Worm (Caenorhabditis elegans) whole organism, young adult: ENCODE data around the gene ZK686.1.

Source experiments
- B0261.1 ChIP-seq: sonication (generic microtip); optimal IDR thresholded peaks from 2 replicates; lab custom pipeline; 2016; ENCODE audit warnings: mild to moderate bottlenecking, missing genetic modification characterization, moderate library complexity, missing compliant biosample characterization
- C17E4.6 ChIP-seq: fragments of 200-800 bp; sonication (Bioruptor generic); IDR thresholded peaks from 2 replicates; pipeline ENCODE4 v1.3.6; 2022; ENCODE audit warnings: missing genetic modification reagents, missing genetic modification characterization, missing compliant biosample characterization
- F10E7.11 ChIP-seq: sonication (generic microtip); optimal IDR thresholded peaks from 2 replicates; lab custom pipeline; 2017; ENCODE audit warnings: mild to moderate bottlenecking, missing genetic modification characterization, moderate library complexity, missing compliant biosample characterization
- F57A8.1 ChIP-seq: fragments of 200-800 bp; sonication (Bioruptor generic); optimal IDR thresholded peaks from 2 replicates; lab custom pipeline; 2018; ENCODE audit warnings: mild to moderate bottlenecking, missing genetic modification characterization, moderate library complexity, missing compliant biosample characterization
- F57C9.4 ChIP-seq: sonication (generic microtip); optimal IDR thresholded peaks from 2 replicates; lab custom pipeline; 2017; ENCODE audit warnings: mild to moderate bottlenecking, missing genetic modification characterization, missing compliant biosample characterization
- Y53F4B.3 ChIP-seq: fragments of 200-800 bp; sonication (Bioruptor generic); IDR thresholded peaks from 2 replicates; pipeline ENCODE4 v1.3.6; 2022; ENCODE audit warnings: missing genetic modification reagents, missing genetic modification characterization, missing compliant biosample characterization
- Y56A3A.18 ChIP-seq: fragments of 200-800 bp; sonication (Bioruptor generic); IDR thresholded peaks from 2 replicates; pipeline ENCODE4 v1.3.6; 2022; ENCODE audit warnings: missing genetic modification reagents, missing genetic modification characterization, missing compliant biosample characterization
- athp-1 ChIP-seq: sonication (generic microtip); optimal IDR thresholded peaks from 2 replicates; lab custom pipeline; 2017; ENCODE audit warnings: mild to moderate bottlenecking, missing genetic modification characterization, missing compliant biosample characterization
- attf-3 ChIP-seq: fragments of 200-800 bp; sonication (Bioruptor generic); conservative IDR thresholded peaks from 2 replicates; pipeline ENCODE4 v1.3.6; 2022; ENCODE audit warnings: missing genetic modification reagents, missing genetic modification characterization, missing compliant biosample characterization
- attf-6 ChIP-seq: fragments of 200-800 bp; sonication (Bioruptor generic); IDR thresholded peaks from 2 replicates; pipeline ENCODE4 v1.3.6; 2022; ENCODE audit warnings: missing genetic modification reagents, missing genetic modification characterization, missing compliant biosample characterization
- ccch-3 ChIP-seq: fragments of 200-800 bp; sonication (Bioruptor generic); optimal IDR thresholded peaks from 2 replicates; lab custom pipeline; 2018; ENCODE audit warnings: mild to moderate bottlenecking, missing genetic modification characterization, missing compliant biosample characterization
- ceh-40 ChIP-seq: fragments of 200-800 bp; sonication (Bioruptor generic); IDR thresholded peaks from 2 replicates; pipeline ENCODE4 v1.3.6; 2022; ENCODE audit warnings: missing genetic modification characterization, missing compliant biosample characterization
- chd-7 ChIP-seq: sonication (generic microtip); optimal IDR thresholded peaks from 2 replicates; lab custom pipeline; 2016; ENCODE audit warnings: mild to moderate bottlenecking, missing genetic modification characterization, moderate library complexity, missing compliant biosample characterization
- dox-1 ChIP-seq: fragments of 200-800 bp; sonication (Bioruptor generic); IDR thresholded peaks from 2 replicates; pipeline ENCODE4 v1.3.6; 2022; ENCODE audit warnings: missing genetic modification reagents, missing genetic modification characterization, missing compliant biosample characterization
- dpl-1 ChIP-seq: fragments of 150-350 bp; optimal IDR thresholded peaks from 2 replicates; lab custom pipeline; 2014; ENCODE audit warnings: missing biosample characterization, missing genetic modification reagents, missing genetic modification characterization
- egl-18 ChIP-seq: fragments of 200-800 bp; sonication (Bioruptor generic); IDR thresholded peaks from 2 replicates; pipeline ENCODE4 v1.3.6; 2022; ENCODE audit warnings: missing genetic modification reagents, missing genetic modification characterization, missing compliant biosample characterization
- ets-4 ChIP-seq: fragments of 200-800 bp; sonication (Bioruptor generic); optimal IDR thresholded peaks from 2 replicates; lab custom pipeline; 2018; ENCODE audit warnings: mild to moderate bottlenecking, missing genetic modification characterization, missing compliant biosample characterization
- gei-17 ChIP-seq: fragments of 200-800 bp; sonication (Bioruptor generic); optimal IDR thresholded peaks from 2 replicates; lab custom pipeline; 2018; ENCODE audit warnings: mild to moderate bottlenecking, missing genetic modification characterization, missing compliant biosample characterization
- hmg-1.2 ChIP-seq: fragments of 200-800 bp; sonication (Bioruptor generic); IDR thresholded peaks from 2 replicates; pipeline ENCODE4 v1.3.6; 2022; ENCODE audit warnings: missing genetic modification reagents, missing genetic modification characterization, missing compliant biosample characterization
- lag-1 ChIP-seq: fragments of 200-800 bp; sonication (Bioruptor generic); IDR thresholded peaks from 2 replicates; pipeline ENCODE4 v1.3.6; 2022; ENCODE audit warnings: missing genetic modification reagents, missing genetic modification characterization, missing compliant biosample characterization
- let-526 ChIP-seq: fragments of 200-800 bp; sonication (Bioruptor generic); IDR thresholded peaks from 2 replicates; pipeline ENCODE4 v1.3.6; 2022; ENCODE audit warnings: missing genetic modification reagents, missing genetic modification characterization, missing compliant biosample characterization
- lir-1 ChIP-seq: fragments of 200-800 bp; sonication (Bioruptor generic); conservative IDR thresholded peaks from 2 replicates; pipeline ENCODE4 v1.3.6; 2022; ENCODE audit warnings: missing genetic modification reagents, missing genetic modification characterization, missing compliant biosample characterization
- madf-3 ChIP-seq: fragments of 200-800 bp; sonication (Bioruptor generic); IDR thresholded peaks from 2 replicates; pipeline ENCODE4 v1.3.6; 2022; ENCODE audit warnings: missing genetic modification reagents, missing genetic modification characterization, missing compliant biosample characterization
- mcd-1 ChIP-seq: fragments of 200-800 bp; sonication (Bioruptor generic); IDR thresholded peaks from 2 replicates; pipeline ENCODE4 v1.3.6; 2022; ENCODE audit warnings: missing genetic modification reagents, missing genetic modification characterization, missing compliant biosample characterization
- nfya-1 ChIP-seq: sonication (generic microtip); optimal IDR thresholded peaks from 2 replicates; lab custom pipeline; 2017; ENCODE audit warnings: antibody characterized with exemption, missing compliant biosample characterization, missing genetic modification characterization, borderline replicate concordance; ENCODE audit not compliant: insufficient read depth
- nfyb-1 ChIP-seq: fragments of 200-800 bp; sonication (Bioruptor generic); IDR thresholded peaks from 2 replicates; pipeline ENCODE4 v1.3.6; 2022; ENCODE audit warnings: missing genetic modification reagents, missing genetic modification characterization, missing compliant biosample characterization
- nhr-120 ChIP-seq: fragments of 200-800 bp; sonication (Bioruptor generic); IDR thresholded peaks from 2 replicates; pipeline ENCODE4 v1.3.6; 2022; ENCODE audit warnings: missing genetic modification characterization, missing compliant biosample characterization
- pha-4 ChIP-seq: fragments of 150-350 bp; sonication (generic microtip); optimal IDR thresholded peaks from 2 replicates; lab custom pipeline; 2014; ENCODE audit warnings: missing biosample characterization, missing genetic modification reagents, missing genetic modification characterization
- rcor-1 ChIP-seq: fragments of 200-800 bp; sonication (Bioruptor generic); IDR thresholded peaks from 2 replicates; pipeline ENCODE4 v1.3.6; 2022; ENCODE audit warnings: missing genetic modification reagents, missing genetic modification characterization, missing compliant biosample characterization
- rec-8 ChIP-seq, 2 experiments: sonication (generic microtip); optimal IDR thresholded peaks; 2 replicates each; lab custom pipeline; 2016; ENCODE audit warnings: mild to moderate bottlenecking in 2 of 2, missing genetic modification characterization in 2 of 2, missing genetic modification reagents in 2 of 2, missing genotype in 2 of 2, missing biosample characterization in 1 of 2, missing compliant biosample characterization in 1 of 2, moderate library complexity in 1 of 2
- sptf-2 ChIP-seq: fragments of 200-800 bp; sonication (Bioruptor generic); optimal IDR thresholded peaks from 2 replicates; lab custom pipeline; 2018; ENCODE audit warnings: mild to moderate bottlenecking, missing genetic modification characterization, missing compliant biosample characterization
- tbx-9 ChIP-seq: sonication (generic microtip); optimal IDR thresholded peaks from 2 replicates; lab custom pipeline; 2016; ENCODE audit warnings: borderline replicate concordance, missing genetic modification characterization, inconsistent platforms, missing compliant biosample characterization
- tlf-1 ChIP-seq: fragments of 200-800 bp; sonication (Bioruptor generic); optimal IDR thresholded peaks from 2 replicates; lab custom pipeline; 2018; ENCODE audit warnings: mild to moderate bottlenecking, missing genetic modification characterization, missing compliant biosample characterization
- ztf-22 ChIP-seq: fragments of 200-800 bp; sonication (Bioruptor generic); optimal IDR thresholded peaks from 2 replicates; lab custom pipeline; 2018; ENCODE audit warnings: mild to moderate bottlenecking, missing genetic modification characterization, moderate library complexity, missing compliant biosample characterization
- ztf-26 ChIP-seq: sonication (generic microtip); optimal IDR thresholded peaks from 2 replicates; lab custom pipeline; 2017; ENCODE audit warnings: missing genetic modification characterization, missing compliant biosample characterization
- ztf-6 ChIP-seq: fragments of 200-800 bp; sonication (Bioruptor generic); IDR thresholded peaks from 2 replicates; pipeline ENCODE4 v1.3.6; 2022; ENCODE audit warnings: missing genetic modification reagents, missing genetic modification characterization, missing compliant biosample characterization

ZK686.1 gene

ce11 chrIII:7815056-7815366 is 42.1 kb downstream of the ZK686.1 start:
- TF ChIP-seq rcor-1 (GFP tag; lab: Robert Waterston, UW) (no peak), Y56A3A.18 (GFP tag; lab: Robert Waterston, UW) (no peak)

- no peak for TF ChIP-seq gei-17 (GFP tag; lab: Kevin White, UChicago)
- TF ChIP-seq sptf-2 = no peak
- TF ChIP-seq mcd-1 (GFP tag; lab: Robert Waterston, UW) = no peak
- no peak for TF ChIP-seq attf-6
- TF ChIP-seq ztf-22 (GFP tag; lab: Kevin White, UChicago) = no peak
- no peak for TF ChIP-seq C17E4.6 (GFP tag; lab: Robert Waterston, UW)
These were observed 42.8 kb downstream of the ZK686.1 start for ce11 chrIII:7815571-7816348.

ce11 chrIII:7816463-7816862 is 43.5 kb downstream of the ZK686.1 start:
- TF ChIP-seq dpl-1 (GFP tag; lab: Kevin White, UChicago) (no peak), lir-1 (GFP tag; lab: Robert Waterston, UW) (no peak), nfya-1 (tag; lab: Kevin White, UChicago) (no peak), rcor-1 (GFP tag; lab: Robert Waterston, UW) (no peak), ztf-22 (GFP tag; lab: Kevin White, UChicago) (no peak)

- TF ChIP-seq B0261.1 (tag; lab: Kevin White, UChicago) = no peak
- TF ChIP-seq nhr-120 = no peak
- TF ChIP-seq lag-1 (GFP tag; lab: Robert Waterston, UW) = no peak
- no peak for TF ChIP-seq tlf-1 (GFP tag; lab: Kevin White, UChicago)
- TF ChIP-seq ceh-40 (GFP tag; lab: Robert Waterston, UW) = no peak
- no peak for TF ChIP-seq mcd-1 (GFP tag; lab: Robert Waterston, UW)
- TF ChIP-seq madf-3 (GFP tag; lab: Robert Waterston, UW) = no peak
- no peak for TF ChIP-seq ztf-6 (GFP tag; lab: Robert Waterston, UW)
- no peak for TF ChIP-seq chd-7 (tag; lab: Kevin White, UChicago)
- no peak for TF ChIP-seq F10E7.11 (tag; lab: Kevin White, UChicago)
- no peak for TF ChIP-seq dpl-1 (GFP tag; lab: Kevin White, UChicago)
- TF ChIP-seq F57A8.1 (GFP tag; lab: Kevin White, UChicago) = no peak
- no peak for TF ChIP-seq hmg-1.2 (GFP tag; lab: Robert Waterston, UW)
- TF ChIP-seq pha-4 (tag; lab: Kevin White, UChicago) = no peak
- no peak for TF ChIP-seq ets-4 (GFP tag; lab: Kevin White, UChicago)
- no peak for TF ChIP-seq dox-1 (GFP tag; lab: Robert Waterston, UW)
- no peak for TF ChIP-seq athp-1 (tag; lab: Kevin White, UChicago)
- TF ChIP-seq let-526 (GFP tag; lab: Robert Waterston, UW) = no peak
- no peak for TF ChIP-seq tbx-9 (tag; lab: Kevin White, UChicago)
- no peak for TF ChIP-seq ztf-26 (tag; lab: Kevin White, UChicago)
These were observed 46.0 kb downstream of the ZK686.1 start for ce11 chrIII:7818965-7819364.

- TF ChIP-seq egl-18 (no peak), Y53F4B.3 (no peak), nfyb-1 (no peak), rec-8 (tag; optimal IDR thresholded peaks at IDR 0.05; lab: Kevin White, UChicago) (no peak), F57C9.4 (tag; lab: Kevin White, UChicago) (no peak), attf-3 (GFP tag; lab: Robert Waterston, UW) (no peak), sptf-2 (no peak), F57A8.1 (GFP tag; lab: Kevin White, UChicago) (no peak), ccch-3 (GFP tag; lab: Kevin White, UChicago) (no peak), dpl-1 (GFP tag; lab: Kevin White, UChicago) (no peak)
These were observed 46.9 kb downstream of the ZK686.1 start for ce11 chrIII:7819866-7820265.
